Worm (Caenorhabditis elegans) whole organism, late embryonic: ENCODE measurements around the gene F02C9.2.

Experiments used
- C38D4.7 ChIP-seq: fragments of 200-800 bp; sonication (Bioruptor generic); optimal IDR thresholded peaks from 2 replicates; lab custom pipeline; 2018; ENCODE audit warnings: mild to moderate bottlenecking, missing genetic modification characterization, moderate library complexity, missing compliant biosample characterization
- F13H6.1 ChIP-seq: sonication (generic microtip); optimal IDR thresholded peaks from 2 replicates; lab custom pipeline; 2016; ENCODE audit warnings: missing genetic modification characterization, missing compliant biosample characterization
- K02D7.2 ChIP-seq: sonication (generic microtip); optimal IDR thresholded peaks from 2 replicates; lab custom pipeline; 2017; ENCODE audit warnings: mild to moderate bottlenecking, missing genetic modification characterization, missing compliant biosample characterization
- K09A11.1 ChIP-seq: sonication (generic microtip); optimal IDR thresholded peaks from 2 replicates; lab custom pipeline; 2017; ENCODE audit warnings: antibody characterized with exemption, mild to moderate bottlenecking, missing genetic modification characterization, missing compliant biosample characterization; ENCODE audit not compliant: insufficient read depth
- T23F11.4 ChIP-seq: fragments of 200-800 bp; sonication (Bioruptor generic); optimal IDR thresholded peaks from 2 replicates; lab custom pipeline; 2018; ENCODE audit warnings: mild to moderate bottlenecking, missing genetic modification characterization, missing compliant biosample characterization
- ama-1 ChIP-seq: fragments of 150-350 bp; optimal IDR thresholded peaks from 2 replicates; lab custom pipeline; 2014
- ceh-14 ChIP-seq: sonication (generic microtip); optimal IDR thresholded peaks from 2 replicates; lab custom pipeline; 2016; ENCODE audit warnings: missing genotype, missing genetic modification characterization, missing compliant biosample characterization
- ceh-19 ChIP-seq: fragments of 200-800 bp; sonication (Bioruptor generic); optimal IDR thresholded peaks from 2 replicates; lab custom pipeline; 2018; ENCODE audit warnings: mild to moderate bottlenecking, missing genetic modification characterization, missing compliant biosample characterization
- ceh-2 ChIP-seq: sonication (generic microtip); optimal IDR thresholded peaks from 2 replicates; lab custom pipeline; 2016; ENCODE audit warnings: missing genotype, missing genetic modification characterization, missing compliant biosample characterization
- ceh-48 ChIP-seq: sonication (generic microtip); optimal IDR thresholded peaks from 2 replicates; lab custom pipeline; 2016; ENCODE audit warnings: missing genetic modification characterization, inconsistent platforms, missing compliant biosample characterization
- che-1 ChIP-seq: sonication (generic microtip); optimal IDR thresholded peaks from 2 replicates; lab custom pipeline; 2016; ENCODE audit warnings: mild to moderate bottlenecking, missing genetic modification characterization, missing compliant biosample characterization
- dmd-4 ChIP-seq: sonication (generic microtip); optimal IDR thresholded peaks from 2 replicates; lab custom pipeline; 2016; ENCODE audit warnings: borderline replicate concordance, missing genetic modification characterization, missing compliant biosample characterization
- dve-1 ChIP-seq: sonication (generic microtip); optimal IDR thresholded peaks from 2 replicates; lab custom pipeline; 2017; ENCODE audit warnings: antibody characterized with exemption, mild to moderate bottlenecking, missing genetic modification characterization, missing compliant biosample characterization
- elt-2 ChIP-seq: sonication (generic microtip); optimal IDR thresholded peaks from 2 replicates; lab custom pipeline; 2016; ENCODE audit warnings: missing genetic modification reagents, missing genetic modification characterization, missing compliant biosample characterization
- elt-4 ChIP-seq: sonication (generic microtip); optimal IDR thresholded peaks from 2 replicates; lab custom pipeline; 2016; ENCODE audit warnings: missing genetic modification characterization, missing compliant biosample characterization
- ets-4 ChIP-seq: sonication (generic microtip); optimal IDR thresholded peaks from 2 replicates; lab custom pipeline; 2016; ENCODE audit warnings: missing genetic modification characterization, missing compliant biosample characterization
- fkh-10 ChIP-seq: fragments of 150-350 bp; optimal IDR thresholded peaks from 2 replicates; lab custom pipeline; 2014; ENCODE audit warnings: missing biosample characterization, missing genetic modification reagents, missing genetic modification characterization
- gmeb-2 ChIP-seq: sonication (generic microtip); optimal IDR thresholded peaks from 2 replicates; lab custom pipeline; 2016; ENCODE audit warnings: missing genetic modification characterization, inconsistent platforms, missing compliant biosample characterization
- hlh-15 ChIP-seq: sonication (generic microtip); optimal IDR thresholded peaks from 2 replicates; lab custom pipeline; 2016; ENCODE audit warnings: missing genetic modification characterization, missing compliant biosample characterization
- hlh-30 ChIP-seq: sonication (generic microtip); optimal IDR thresholded peaks from 2 replicates; lab custom pipeline; 2017; ENCODE audit warnings: antibody characterized with exemption, missing genetic modification characterization, missing compliant biosample characterization; ENCODE audit not compliant: insufficient read depth
- hlh-8 ChIP-seq: sonication (generic microtip); optimal IDR thresholded peaks from 2 replicates; lab custom pipeline; 2016; ENCODE audit warnings: missing genotype, missing genetic modification characterization, missing compliant biosample characterization
- lin-11 ChIP-seq: fragments of 200-800 bp; sonication (Bioruptor generic); optimal IDR thresholded peaks from 2 replicates; lab custom pipeline; 2018; ENCODE audit warnings: mild to moderate bottlenecking, missing genetic modification characterization, missing compliant biosample characterization
- nfya-1 ChIP-seq: sonication (generic microtip); optimal IDR thresholded peaks from 2 replicates; lab custom pipeline; 2017; ENCODE audit warnings: missing genetic modification characterization, mild to moderate bottlenecking, missing compliant biosample characterization, antibody characterized with exemption, moderate library complexity
- nhr-11 ChIP-seq: fragments of 150-350 bp; optimal IDR thresholded peaks from 2 replicates; lab custom pipeline; 2014; ENCODE audit warnings: missing biosample characterization, missing genetic modification characterization
- npax-4 ChIP-seq: sonication (generic microtip); optimal IDR thresholded peaks from 2 replicates; lab custom pipeline; 2016; ENCODE audit warnings: missing genetic modification characterization, missing compliant biosample characterization
- pax-1 ChIP-seq: fragments of 150-350 bp; optimal IDR thresholded peaks from 2 replicates; lab custom pipeline; 2014; ENCODE audit warnings: missing biosample characterization, missing genetic modification characterization
- pqm-1 ChIP-seq: sonication (generic microtip); optimal IDR thresholded peaks from 2 replicates; lab custom pipeline; 2016; ENCODE audit warnings: missing genetic modification characterization, missing compliant biosample characterization
- pros-1 ChIP-seq: fragments of 150-350 bp; optimal IDR thresholded peaks from 2 replicates; lab custom pipeline; 2014; ENCODE audit warnings: missing biosample characterization, missing genetic modification reagents, missing genetic modification characterization
- rnt-1 ChIP-seq: sonication (generic microtip); optimal IDR thresholded peaks from 2 replicates; lab custom pipeline; 2016; ENCODE audit warnings: missing genetic modification characterization, missing compliant biosample characterization
- sox-2 ChIP-seq: fragments of 200-800 bp; sonication (Bioruptor generic); IDR thresholded peaks from 2 replicates; pipeline ENCODE4 v1.3.6; 2022; ENCODE audit warnings: missing genetic modification reagents, missing genetic modification characterization, missing compliant biosample characterization
- sox-4 ChIP-seq: sonication (generic microtip); optimal IDR thresholded peaks from 2 replicates; lab custom pipeline; 2017; ENCODE audit warnings: mild to moderate bottlenecking, missing genetic modification characterization, inconsistent platforms, missing compliant biosample characterization
- tbx-2 ChIP-seq: sonication (generic microtip); optimal IDR thresholded peaks from 2 replicates; lab custom pipeline; 2016; ENCODE audit warnings: missing genetic modification characterization, missing compliant biosample characterization
- unc-42 ChIP-seq: sonication (generic microtip); optimal IDR thresholded peaks from 2 replicates; lab custom pipeline; 2016; ENCODE audit warnings: missing genotype, missing genetic modification characterization, missing compliant biosample characterization
- unc-86 ChIP-seq: sonication (generic microtip); optimal IDR thresholded peaks from 2 replicates; lab custom pipeline; 2016; ENCODE audit warnings: missing genetic modification characterization, missing compliant biosample characterization
- ztf-16 ChIP-seq: sonication (generic microtip); optimal IDR thresholded peaks from 2 replicates; lab custom pipeline; 2017; ENCODE audit warnings: missing genetic modification characterization, missing compliant biosample characterization

The F02C9.2 gene

ce11 chrV:3124912-3125311 lies 8.6 kb upstream of the F02C9.2 start, which contains the start of gene Y73C8C.12:
Gene Y73C8C.12 (plus strand): TSS chrV:3125212.
- TF ChIP-seq hlh-15 (tag; lab: Kevin White, UChicago) (no peak), ceh-14 (tag; lab: Kevin White, UChicago) (no peak), sox-2 (no peak), hlh-30 (tag; lab: Kevin White, UChicago) (no peak), rnt-1 (tag; lab: Kevin White, UChicago) (no peak), unc-86 (tag; lab: Kevin White, UChicago) (no peak), lin-11 (tag; lab: Kevin White, UChicago) (no peak), hlh-8 (tag; lab: Kevin White, UChicago) (no peak), gmeb-2 (tag; lab: Kevin White, UChicago) (no peak), ets-4 (no peak), pqm-1 (no peak), pax-1 (tag; lab: Kevin White, UChicago) (no peak), elt-2 (tag; lab: Kevin White, UChicago) (no peak), T23F11.4 (GFP tag; lab: Kevin White, UChicago) (no peak), unc-42 (tag; lab: Kevin White, UChicago) (no peak), ceh-19 (GFP tag; lab: Kevin White, UChicago) (no peak), nhr-11 (no peak)
- TF ChIP-seq, all 69 proteins: peak for 0

ce11 chrV:3127670-3128069 lies 5.8 kb upstream of the F02C9.2 start, which contains the start of gene Y73C8C.10:
Gene Y73C8C.10 (minus strand): TSS chrV:3127770.
- TF ChIP-seq pros-1 (tag; lab: Kevin White, UChicago) (no peak), fkh-10 (GFP tag; lab: Kevin White, UChicago) (no peak), sox-4 (tag; lab: Kevin White, UChicago) (no peak), ets-4 (no peak), npax-4 (tag; lab: Kevin White, UChicago) (no peak), K02D7.2 (tag; lab: Kevin White, UChicago) (no peak), tbx-2 (tag; lab: Kevin White, UChicago) (no peak), ztf-16 (no peak), rnt-1 (tag; lab: Kevin White, UChicago) (no peak)

- no peak for TF ChIP-seq dmd-4 (tag; lab: Kevin White, UChicago)
- no peak for TF ChIP-seq T23F11.4 (GFP tag; lab: Kevin White, UChicago)
Observed at ce11 chrV:3128803-3129202, 4.7 kb upstream of the F02C9.2 start, which contains the start of gene tat-6. Gene tat-6 (plus strand): TSS chrV:3129103.

- TF ChIP-seq F13H6.1: no peak
- TF ChIP-seq unc-42 (tag; lab: Kevin White, UChicago): no peak
- TF ChIP-seq pros-1 (tag; lab: Kevin White, UChicago): no peak
- TF ChIP-seq nfya-1 (tag; lab: Kevin White, UChicago): no peak
- no peak for TF ChIP-seq C38D4.7
- no peak for TF ChIP-seq elt-4 (tag; lab: Kevin White, UChicago)
- TF ChIP-seq che-1 (tag; lab: Kevin White, UChicago): no peak
- no peak for TF ChIP-seq lin-11 (tag; lab: Kevin White, UChicago)
- TF ChIP-seq ama-1: no peak
- TF ChIP-seq hlh-15 (tag; lab: Kevin White, UChicago): no peak
- no peak for TF ChIP-seq K02D7.2 (tag; lab: Kevin White, UChicago)
- TF ChIP-seq K09A11.1 (tag; lab: Kevin White, UChicago): no peak
Observed at ce11 chrV:3132116-3132515, 1.4 kb upstream of the F02C9.2 start.

- TF ChIP-seq ceh-48 (tag; lab: Kevin White, UChicago) (no peak), dve-1 (no peak), ceh-2 (tag; lab: Kevin White, UChicago) (no peak), nfya-1 (tag; lab: Kevin White, UChicago) (no peak)
- TF ChIP-seq, all 69 proteins: peak for 0
Observed at ce11 chrV:3138488-3138887, 5.0 kb downstream of the F02C9.2 start, which contains the start of the genes irld-3 and F02C9.1. Gene irld-3 (minus strand): TSS chrV:3138588. Gene F02C9.1 (plus strand): TSS chrV:3138703.
